Worm (Caenorhabditis elegans) whole organism, young adult: ENCODE data around the gene rme-4.
A peak's percentile ranks its signal among the peaks of the same experiment; 100 is the strongest.

Experiments
- C06A6.2 ChIP-seq: fragments of 200-800 bp; sonication (Bioruptor generic); conservative IDR thresholded peaks from 2 replicates; pipeline ENCODE4 v1.3.6; 2022; ENCODE audit warnings: missing genetic modification characterization, missing compliant biosample characterization
- F10E7.11 ChIP-seq: sonication (generic microtip); optimal IDR thresholded peaks from 2 replicates; lab custom pipeline; 2017; ENCODE audit warnings: mild to moderate bottlenecking, missing genetic modification characterization, moderate library complexity, missing compliant biosample characterization
- F55B11.4 ChIP-seq: sonication (generic microtip); optimal IDR thresholded peaks from 2 replicates; lab custom pipeline; 2016; ENCODE audit warnings: missing compliant biosample characterization, missing genetic modification characterization, borderline replicate concordance; ENCODE audit not compliant: insufficient read depth
- K11D2.4 ChIP-seq: fragments of 200-800 bp; sonication (Bioruptor generic); IDR thresholded peaks from 2 replicates; pipeline ENCODE4 v1.3.6; 2022; ENCODE audit warnings: missing genetic modification reagents, missing genetic modification characterization, missing compliant biosample characterization
- Y53G8AR.9 ChIP-seq: fragments of 200-800 bp; sonication (Bioruptor generic); conservative IDR thresholded peaks from 2 replicates; pipeline ENCODE4 v1.3.6; 2022; ENCODE audit warnings: missing genetic modification reagents, missing genetic modification characterization, missing compliant biosample characterization
- Y56A3A.18 ChIP-seq: fragments of 200-800 bp; sonication (Bioruptor generic); IDR thresholded peaks from 2 replicates; pipeline ENCODE4 v1.3.6; 2022; ENCODE audit warnings: missing genetic modification reagents, missing genetic modification characterization, missing compliant biosample characterization
- Y95B8A.8 ChIP-seq: fragments of 200-800 bp; sonication (Bioruptor generic); IDR thresholded peaks from 2 replicates; pipeline ENCODE4 v1.3.6; 2022; ENCODE audit warnings: missing genetic modification reagents, missing genetic modification characterization, missing compliant biosample characterization
- akir-1 ChIP-seq: fragments of 200-800 bp; sonication (Bioruptor generic); optimal IDR thresholded peaks from 2 replicates; lab custom pipeline; 2018; ENCODE audit warnings: mild to moderate bottlenecking, missing genetic modification characterization, moderate library complexity, missing compliant biosample characterization
- aptf-2 ChIP-seq: fragments of 200-800 bp; sonication (Bioruptor generic); conservative IDR thresholded peaks from 2 replicates; pipeline ENCODE4 v1.3.6; 2022; ENCODE audit warnings: missing genetic modification reagents, missing genetic modification characterization, missing compliant biosample characterization
- athp-1 ChIP-seq: sonication (generic microtip); optimal IDR thresholded peaks from 2 replicates; lab custom pipeline; 2017; ENCODE audit warnings: mild to moderate bottlenecking, missing genetic modification characterization, missing compliant biosample characterization
- cebp-1 ChIP-seq, 2 experiments: fragments of 200-800 bp in 1 of 2; sonication (Bioruptor generic) in 1 of 2; sonication (generic microtip) in 1 of 2; IDR thresholded peaks in 1 of 2; optimal IDR thresholded peaks in 1 of 2; 2 replicates each; pipeline versions ENCODE4 v1.3.6 to Lab custom; 2017 to 2022; ENCODE audit warnings: missing compliant biosample characterization in 2 of 2, missing genetic modification characterization in 2 of 2, mild to moderate bottlenecking in 1 of 2, missing genetic modification reagents in 1 of 2, moderate library complexity in 1 of 2
- cebp-2 ChIP-seq: fragments of 200-800 bp; sonication (Bioruptor generic); IDR thresholded peaks from 2 replicates; pipeline ENCODE4 v1.3.6; 2022; ENCODE audit warnings: missing genetic modification characterization, missing compliant biosample characterization
- ceh-40 ChIP-seq: fragments of 200-800 bp; sonication (Bioruptor generic); IDR thresholded peaks from 2 replicates; pipeline ENCODE4 v1.3.6; 2022; ENCODE audit warnings: missing genetic modification characterization, missing compliant biosample characterization
- ceh-58 ChIP-seq: fragments of 200-800 bp; sonication (Bioruptor generic); IDR thresholded peaks from 2 replicates; pipeline ENCODE4 v1.3.6; 2022; ENCODE audit warnings: missing genetic modification characterization, missing compliant biosample characterization
- ceh-79 ChIP-seq: sonication (generic microtip); optimal IDR thresholded peaks from 2 replicates; lab custom pipeline; 2017; ENCODE audit warnings: mild to moderate bottlenecking, missing genetic modification characterization, missing compliant biosample characterization
- ceh-91 ChIP-seq: fragments of 200-800 bp; sonication (Bioruptor generic); IDR thresholded peaks from 2 replicates; pipeline ENCODE4 v1.3.6; 2022; ENCODE audit warnings: missing genetic modification reagents, missing genetic modification characterization, missing compliant biosample characterization
- chd-7 ChIP-seq: sonication (generic microtip); optimal IDR thresholded peaks from 2 replicates; lab custom pipeline; 2016; ENCODE audit warnings: mild to moderate bottlenecking, missing genetic modification characterization, moderate library complexity, missing compliant biosample characterization
- egrh-3 ChIP-seq: fragments of 200-800 bp; sonication (Bioruptor generic); IDR thresholded peaks from 2 replicates; pipeline ENCODE4 v1.3.6; 2022; ENCODE audit warnings: missing genetic modification reagents, missing genetic modification characterization, missing compliant biosample characterization
- ekl-4 ChIP-seq: fragments of 200-800 bp; sonication (Bioruptor generic); IDR thresholded peaks from 2 replicates; pipeline ENCODE4 v1.3.6; 2022; ENCODE audit warnings: missing genetic modification reagents, missing genetic modification characterization, missing compliant biosample characterization
- ets-4 ChIP-seq: fragments of 200-800 bp; sonication (Bioruptor generic); optimal IDR thresholded peaks from 2 replicates; lab custom pipeline; 2018; ENCODE audit warnings: mild to moderate bottlenecking, missing genetic modification characterization, missing compliant biosample characterization
- hmg-1.2 ChIP-seq: fragments of 200-800 bp; sonication (Bioruptor generic); IDR thresholded peaks from 2 replicates; pipeline ENCODE4 v1.3.6; 2022; ENCODE audit warnings: missing genetic modification reagents, missing genetic modification characterization, missing compliant biosample characterization
- let-607 ChIP-seq, 2 experiments: fragments of 200-800 bp in 1 of 2; sonication (Bioruptor generic) in 1 of 2; sonication (generic microtip) in 1 of 2; optimal IDR thresholded peaks; 2 replicates each; lab custom pipeline; 2016 to 2018; ENCODE audit warnings: mild to moderate bottlenecking in 2 of 2, missing compliant biosample characterization in 2 of 2, missing genetic modification characterization in 2 of 2, moderate library complexity in 2 of 2, missing genotype in 1 of 2
- lin-40 ChIP-seq: sonication (generic microtip); optimal IDR thresholded peaks from 2 replicates; lab custom pipeline; 2016; ENCODE audit warnings: missing genetic modification characterization, mild to moderate bottlenecking, missing compliant biosample characterization, missing genotype, missing genetic modification reagents
- madf-3 ChIP-seq: fragments of 200-800 bp; sonication (Bioruptor generic); IDR thresholded peaks from 2 replicates; pipeline ENCODE4 v1.3.6; 2022; ENCODE audit warnings: missing genetic modification reagents, missing genetic modification characterization, missing compliant biosample characterization
- madf-6 ChIP-seq: fragments of 200-800 bp; sonication (Bioruptor generic); IDR thresholded peaks from 2 replicates; pipeline ENCODE4 v1.3.6; 2022; ENCODE audit warnings: missing genetic modification reagents, missing genetic modification characterization, missing compliant biosample characterization
- mcd-1 ChIP-seq: fragments of 200-800 bp; sonication (Bioruptor generic); IDR thresholded peaks from 2 replicates; pipeline ENCODE4 v1.3.6; 2022; ENCODE audit warnings: missing genetic modification reagents, missing genetic modification characterization, missing compliant biosample characterization
- mxl-1 ChIP-seq: sonication (generic microtip); optimal IDR thresholded peaks from 2 replicates; lab custom pipeline; 2016; ENCODE audit warnings: missing genetic modification characterization, missing compliant biosample characterization
- nfya-1 ChIP-seq: sonication (generic microtip); optimal IDR thresholded peaks from 2 replicates; lab custom pipeline; 2017; ENCODE audit warnings: antibody characterized with exemption, missing compliant biosample characterization, missing genetic modification characterization, borderline replicate concordance; ENCODE audit not compliant: insufficient read depth
- nhr-179 ChIP-seq: sonication (generic microtip); optimal IDR thresholded peaks from 2 replicates; lab custom pipeline; 2016; ENCODE audit warnings: mild to moderate bottlenecking, missing genetic modification characterization, missing compliant biosample characterization
- nhr-80 ChIP-seq: sonication (generic microtip); optimal IDR thresholded peaks from 2 replicates; lab custom pipeline; 2016; ENCODE audit warnings: missing genetic modification characterization, missing compliant biosample characterization
- nhr-90 ChIP-seq: sonication (generic microtip); optimal IDR thresholded peaks from 2 replicates; lab custom pipeline; 2016; ENCODE audit warnings: missing genotype, mild to moderate bottlenecking, missing genetic modification characterization, missing compliant biosample characterization
- snpc-1.1 ChIP-seq: sonication (generic microtip); optimal IDR thresholded peaks from 2 replicates; lab custom pipeline; 2017; ENCODE audit warnings: missing genetic modification characterization, mild to moderate bottlenecking, missing compliant biosample characterization, antibody characterized with exemption, moderate library complexity, missing genotype, missing genetic modification reagents; ENCODE audit not compliant: insufficient read depth
- snpc-3.4 ChIP-seq: sonication (generic microtip); optimal IDR thresholded peaks from 2 replicates; lab custom pipeline; 2017; ENCODE audit warnings: missing genetic modification characterization, mild to moderate bottlenecking, missing compliant biosample characterization, antibody characterized with exemption, moderate library complexity, missing genotype, missing genetic modification reagents
- snpc-4 ChIP-seq, 5 experiments: fragments of 150-350 bp in 1 of 5; sonication (generic microtip) in 4 of 5; optimal IDR thresholded peaks; 2 replicates each; lab custom pipeline; 2014 to 2018; ENCODE audit warnings: missing genetic modification characterization in 5 of 5, missing biosample characterization in 3 of 5, antibody characterized with exemption in 2 of 5, mild to moderate bottlenecking in 2 of 5, missing compliant biosample characterization in 2 of 5, missing genotype in 2 of 5, moderate library complexity in 2 of 5, missing genetic modification reagents in 1 of 5
- tbx-9 ChIP-seq: sonication (generic microtip); optimal IDR thresholded peaks from 2 replicates; lab custom pipeline; 2016; ENCODE audit warnings: borderline replicate concordance, missing genetic modification characterization, inconsistent platforms, missing compliant biosample characterization
- unc-62 ChIP-seq: fragments of 150-350 bp; optimal IDR thresholded peaks from 2 replicates; lab custom pipeline; 2014; ENCODE audit warnings: missing biosample characterization, missing genetic modification reagents, missing genetic modification characterization
- ztf-18 ChIP-seq: sonication (generic microtip); optimal IDR thresholded peaks from 2 replicates; lab custom pipeline; 2016; ENCODE audit warnings: missing genotype, mild to moderate bottlenecking, missing genetic modification characterization, missing compliant biosample characterization
- ztf-26 ChIP-seq: sonication (generic microtip); optimal IDR thresholded peaks from 2 replicates; lab custom pipeline; 2017; ENCODE audit warnings: missing genetic modification characterization, missing compliant biosample characterization

rme-4 gene

ce11 chrX:10393362-10393761 is 13.7 kb upstream of the rme-4 start:
- TF ChIP-seq tbx-9 (no peak), F55B11.4 (no peak), ets-4 (GFP tag; lab: Kevin White, UChicago) (no peak), Y56A3A.18 (no peak), akir-1 (GFP tag; lab: Kevin White, UChicago) (no peak), Y95B8A.8 (GFP tag; lab: Robert Waterston, UW) (no peak), ceh-79 (tag; lab: Kevin White, UChicago) (no peak)

- TF ChIP-seq nfya-1 (tag; lab: Kevin White, UChicago), result no peak
- no peak for TF ChIP-seq ceh-79 (tag; lab: Kevin White, UChicago)
- TF ChIP-seq madf-3 (GFP tag; lab: Robert Waterston, UW), result no peak
- no peak for TF ChIP-seq K11D2.4 (GFP tag; lab: Robert Waterston, UW)
- no peak for TF ChIP-seq C06A6.2 (GFP tag; lab: Robert Waterston, UW)
- no peak for TF ChIP-seq hmg-1.2
- no peak for TF ChIP-seq ekl-4 (GFP tag; lab: Robert Waterston, UW)
- no peak for TF ChIP-seq nhr-90 (tag; lab: Kevin White, UChicago)
- no peak for TF ChIP-seq cebp-2 (GFP tag; lab: Robert Waterston, UW)
- TF ChIP-seq mxl-1 (tag; lab: Kevin White, UChicago), result no peak
- TF ChIP-seq athp-1, result no peak
- TF ChIP-seq Y53G8AR.9, result no peak
- TF ChIP-seq F55B11.4, result no peak
- no peak for TF ChIP-seq F10E7.11 (tag; lab: Kevin White, UChicago)
- no peak for TF ChIP-seq ztf-18 (tag; lab: Kevin White, UChicago)
- TF ChIP-seq ceh-91 (GFP tag; lab: Robert Waterston, UW), result no peak
These were observed 13.1 kb upstream of the rme-4 start for ce11 chrX:10392792-10393191.

- TF ChIP-seq mcd-1 (peak; percentile 91), snpc-3.4 (no peak), lin-40 (tag; lab: Kevin White, UChicago) (peak; percentile 48), ztf-26 (tag; lab: Kevin White, UChicago) (peak; percentile 33), madf-6 (GFP tag; lab: Robert Waterston, UW) (no peak), chd-7 (tag; lab: Kevin White, UChicago) (no peak), unc-62 (no peak), snpc-1.1 (tag; lab: Kevin White, UChicago) (no peak), nhr-179 (tag; lab: Kevin White, UChicago) (no peak), nhr-80 (tag; lab: Kevin White, UChicago) (peak; percentile 28), ceh-40 (GFP tag; lab: Robert Waterston, UW) (no peak), egrh-3 (GFP tag; lab: Robert Waterston, UW) (no peak), let-607 (tag; optimal IDR thresholded peaks at IDR 0.05; lab: Kevin White, UChicago) (no peak), aptf-2 (GFP tag; lab: Robert Waterston, UW) (no peak), snpc-4 (GFP tag; optimal IDR thresholded peaks at IDR 0.05; lab: Kevin White, UChicago) (no peak), snpc-4 (tag; optimal IDR thresholded peaks at IDR 0.05; lab: Kevin White, UChicago) (peak in 1 of 4 experiments; percentile 7), cebp-2 (GFP tag; lab: Robert Waterston, UW) (no peak), ceh-58 (GFP tag; lab: Robert Waterston, UW) (no peak), cebp-1 (GFP tag; IDR thresholded peaks at IDR 0.05; lab: Robert Waterston, UW) (no peak), cebp-1 (tag; optimal IDR thresholded peaks at IDR 0.05; lab: Kevin White, UChicago) (peak; percentile 51)
- TF ChIP-seq, all 124 proteins: peak for 6
These were observed 11.5 kb upstream of the rme-4 start for ce11 chrX:10391174-10391573.
